Fruit fly (Drosophila melanogaster) whole organism, embryonic: Measurements from ENCODE around the gene CG14036.

Experiments used
- Antp ChIP-seq: fragments of 200-800 bp; sonication (Bioruptor generic); optimal IDR thresholded peaks from 3 replicates; lab custom pipeline; 2016; ENCODE audit warnings: missing biosample characterization, missing genetic modification characterization
- Atf6 ChIP-seq: fragments of 200-800 bp; sonication (Bioruptor generic); IDR thresholded peaks from 2 replicates; pipeline ENCODE4 v1.3.6; 2022; ENCODE audit warnings: missing biosample characterization, missing genetic modification characterization
- B-H2 ChIP-seq: fragments of 200-800 bp; sonication (Bioruptor generic); optimal IDR thresholded peaks from 2 replicates; lab custom pipeline; 2018; ENCODE audit warnings: missing biosample characterization, mild to moderate bottlenecking, missing genetic modification characterization
- Bteb2 ChIP-seq: fragments of 200-800 bp; sonication (Bioruptor generic); optimal IDR thresholded peaks from 2 replicates; lab custom pipeline; 2016; ENCODE audit warnings: missing biosample characterization, missing genetic modification characterization
- CG11504 ChIP-seq: fragments of 200-800 bp; sonication (Bioruptor generic); optimal IDR thresholded peaks from 3 replicates; lab custom pipeline; 2019; ENCODE audit warnings: missing biosample characterization, mild to moderate bottlenecking, missing genetic modification characterization, moderate library complexity
- CG11560 ChIP-seq: fragments of 200-800 bp; sonication (Bioruptor generic); IDR thresholded peaks from 3 replicates; pipeline ENCODE4 v1.3.6; 2022; ENCODE audit warnings: missing biosample characterization, missing genetic modification characterization
- CG12104 ChIP-seq: fragments of 200-800 bp; sonication (Bioruptor generic); optimal IDR thresholded peaks from 3 replicates; lab custom pipeline; 2016; ENCODE audit warnings: missing biosample characterization, missing genetic modification characterization
- CG12236 ChIP-seq: fragments of 200-800 bp; sonication (Bioruptor generic); optimal IDR thresholded peaks from 2 replicates; lab custom pipeline; 2016; ENCODE audit warnings: missing biosample characterization, missing genetic modification characterization
- CG12299 ChIP-seq: fragments of 200-800 bp; sonication (Bioruptor generic); optimal IDR thresholded peaks from 2 replicates; lab custom pipeline; 2018; ENCODE audit warnings: missing biosample characterization, mild to moderate bottlenecking, missing genetic modification characterization
- CG12769 ChIP-seq: fragments of 200-800 bp; sonication (Bioruptor generic); optimal IDR thresholded peaks from 2 replicates; lab custom pipeline; 2019; ENCODE audit warnings: missing biosample characterization, mild to moderate bottlenecking, missing genetic modification characterization, moderate library complexity
- CG13123 ChIP-seq: fragments of 200-800 bp; sonication (Bioruptor generic); optimal IDR thresholded peaks from 2 replicates; lab custom pipeline; 2016; ENCODE audit warnings: missing biosample characterization, missing genetic modification characterization
- CG14667 ChIP-seq: fragments of 200-800 bp; sonication (Bioruptor generic); IDR thresholded peaks from 2 replicates; pipeline ENCODE4 v1.3.6; 2022; ENCODE audit warnings: missing biosample characterization, missing genetic modification characterization
- CG15011 ChIP-seq: fragments of 200-800 bp; sonication (Bioruptor generic); optimal IDR thresholded peaks from 3 replicates; lab custom pipeline; 2018; ENCODE audit warnings: missing biosample characterization, mild to moderate bottlenecking, missing genetic modification characterization
- CG15073 ChIP-seq: fragments of 200-800 bp; sonication (Bioruptor generic); optimal IDR thresholded peaks from 2 replicates; lab custom pipeline; 2016; ENCODE audit warnings: missing biosample characterization, missing genetic modification characterization
- CG15514 ChIP-seq: fragments of 200-800 bp; sonication (Bioruptor generic); optimal IDR thresholded peaks from 3 replicates; lab custom pipeline; 2017; ENCODE audit warnings: missing biosample characterization, missing genetic modification characterization, mild to moderate bottlenecking, moderate library complexity, missing genetic modification reagents
- CG17359 ChIP-seq: fragments of 200-800 bp; sonication (Bioruptor generic); optimal IDR thresholded peaks from 3 replicates; lab custom pipeline; 2018; ENCODE audit warnings: missing biosample characterization, mild to moderate bottlenecking, missing genetic modification characterization, moderate library complexity
- CG17361 ChIP-seq: fragments of 200-800 bp; sonication (Bioruptor generic); IDR thresholded peaks from 3 replicates; pipeline ENCODE4 v1.3.6; 2022; ENCODE audit warnings: missing biosample characterization, missing genetic modification characterization
- CG17385 ChIP-seq: fragments of 200-800 bp; sonication (Bioruptor generic); optimal IDR thresholded peaks from 3 replicates; lab custom pipeline; 2018; ENCODE audit warnings: missing biosample characterization, mild to moderate bottlenecking, missing genetic modification characterization
- CG17612 ChIP-seq: fragments of 200-800 bp; sonication (Bioruptor generic); IDR thresholded peaks from 2 replicates; pipeline ENCODE4 v1.3.6; 2022; ENCODE audit warnings: missing biosample characterization, missing genetic modification characterization
- CG34376 ChIP-seq: fragments of 200-800 bp; sonication (Bioruptor generic); optimal IDR thresholded peaks from 2 replicates; lab custom pipeline; 2018; ENCODE audit warnings: missing biosample characterization, mild to moderate bottlenecking, missing genetic modification characterization
- CG4282 ChIP-seq: fragments of 200-800 bp; sonication (Bioruptor generic); optimal IDR thresholded peaks from 2 replicates; lab custom pipeline; 2016; ENCODE audit warnings: missing biosample characterization, missing genetic modification characterization
- CG43689 ChIP-seq: fragments of 200-800 bp; sonication (Bioruptor generic); IDR thresholded peaks from 2 replicates; pipeline ENCODE4 v1.3.6; 2022; ENCODE audit warnings: missing biosample characterization, missing genetic modification characterization
- CG4424 ChIP-seq: fragments of 200-800 bp; sonication (Bioruptor generic); optimal IDR thresholded peaks from 3 replicates; lab custom pipeline; 2016; ENCODE audit warnings: missing biosample characterization, missing genetic modification characterization
- CG4730 ChIP-seq: fragments of 200-800 bp; sonication (Bioruptor generic); IDR thresholded peaks from 2 replicates; pipeline ENCODE4 v1.3.6; 2022; ENCODE audit warnings: missing biosample characterization, missing genetic modification characterization
- CG6272 ChIP-seq: fragments of 200-800 bp; sonication (Bioruptor generic); IDR thresholded peaks from 2 replicates; pipeline ENCODE4 v1.3.6; 2022; ENCODE audit warnings: missing biosample characterization, missing genetic modification characterization
- CG6813 ChIP-seq: fragments of 200-800 bp; sonication (Bioruptor generic); optimal IDR thresholded peaks from 2 replicates; lab custom pipeline; 2017; ENCODE audit warnings: missing biosample characterization, missing genetic modification characterization, mild to moderate bottlenecking, moderate library complexity, missing genetic modification reagents
- CG7271 ChIP-seq: fragments of 200-800 bp; sonication (Bioruptor generic); optimal IDR thresholded peaks from 2 replicates; lab custom pipeline; 2018; ENCODE audit warnings: missing biosample characterization, mild to moderate bottlenecking, missing genetic modification characterization, moderate library complexity
- CG7357 ChIP-seq: fragments of 200-800 bp; sonication (Bioruptor generic); IDR thresholded peaks from 3 replicates; pipeline ENCODE4 v1.3.6; 2022; ENCODE audit warnings: missing biosample characterization, missing genetic modification characterization
- Dad ChIP-seq: fragments of 200-800 bp; sonication (Bioruptor generic); optimal IDR thresholded peaks from 3 replicates; lab custom pipeline; 2016; ENCODE audit warnings: missing biosample characterization, missing genetic modification characterization
- Drgx ChIP-seq: fragments of 200-800 bp; sonication (Bioruptor generic); IDR thresholded peaks from 2 replicates; pipeline ENCODE4 v1.3.6; 2022; ENCODE audit warnings: missing biosample characterization, missing genetic modification characterization
- HHEX ChIP-seq: fragments of 200-800 bp; sonication (Bioruptor generic); optimal IDR thresholded peaks from 3 replicates; lab custom pipeline; 2017; ENCODE audit warnings: missing biosample characterization, mild to moderate bottlenecking, missing genetic modification characterization, missing genetic modification reagents
- HLH54F ChIP-seq: fragments of 200-800 bp; sonication (Bioruptor generic); optimal IDR thresholded peaks from 3 replicates; lab custom pipeline; 2016; ENCODE audit warnings: missing biosample characterization, missing genetic modification characterization
- Hand ChIP-seq: fragments of 200-800 bp; sonication (Bioruptor generic); optimal IDR thresholded peaks from 2 replicates; lab custom pipeline; 2017; ENCODE audit warnings: mild to moderate bottlenecking, missing biosample characterization, missing genetic modification reagents, missing genetic modification characterization
- Kr ChIP-seq: fragments of 200-800 bp; sonication (Bioruptor generic); optimal IDR thresholded peaks from 2 replicates; lab custom pipeline; 2017; ENCODE audit warnings: missing biosample characterization, mild to moderate bottlenecking, missing genetic modification characterization
- Nf-YC ChIP-seq: fragments of 200-800 bp; optimal IDR thresholded peaks from 3 replicates; lab custom pipeline; 2019; ENCODE audit warnings: missing biosample characterization, mild to moderate bottlenecking, missing genetic modification characterization, moderate library complexity
- Sox100B ChIP-seq: fragments of 200-800 bp; sonication (Bioruptor generic); optimal IDR thresholded peaks from 3 replicates; lab custom pipeline; 2018; ENCODE audit warnings: missing biosample characterization, mild to moderate bottlenecking, missing genetic modification characterization
- Sox102F ChIP-seq: fragments of 200-800 bp; sonication (Bioruptor generic); optimal IDR thresholded peaks from 2 replicates; lab custom pipeline; 2018; ENCODE audit warnings: missing biosample characterization, mild to moderate bottlenecking, missing genetic modification characterization, moderate library complexity
- Ssrp ChIP-seq: fragments of 200-800 bp; sonication (Bioruptor generic); optimal IDR thresholded peaks from 2 replicates; lab custom pipeline; 2018; ENCODE audit warnings: missing biosample characterization, mild to moderate bottlenecking, missing genetic modification characterization, moderate library complexity
- az2 ChIP-seq: fragments of 200-800 bp; sonication (Bioruptor generic); optimal IDR thresholded peaks from 3 replicates; lab custom pipeline; 2016; ENCODE audit warnings: missing biosample characterization, missing genetic modification characterization
- dm ChIP-seq: fragments of 200-800 bp; sonication (Bioruptor generic); optimal IDR thresholded peaks from 3 replicates; lab custom pipeline; 2016; ENCODE audit warnings: missing biosample characterization, missing genetic modification characterization
- en ChIP-seq: fragments of 200-800 bp; sonication (Bioruptor generic); optimal IDR thresholded peaks from 2 replicates; lab custom pipeline; 2016; ENCODE audit warnings: missing biosample characterization, missing genetic modification characterization
- gcm2 ChIP-seq: fragments of 200-800 bp; sonication (Bioruptor generic); optimal IDR thresholded peaks from 2 replicates; lab custom pipeline; 2016; ENCODE audit warnings: missing biosample characterization, missing genetic modification characterization
- hkb ChIP-seq, 2 experiments: fragments of 200-800 bp in 1 of 2; fragments of >200 bp in 1 of 2; sonication (Bioruptor generic) in 1 of 2; IDR thresholded peaks in 1 of 2; optimal IDR thresholded peaks in 1 of 2; 2 replicates each; pipeline versions ENCODE4 v1.3.6 to Lab custom; 2017 to 2022; ENCODE audit warnings: missing biosample characterization in 1 of 2, missing genetic modification characterization in 1 of 2
- klu ChIP-seq: fragments of 200-800 bp; sonication (Bioruptor generic); IDR thresholded peaks from 2 replicates; pipeline ENCODE4 v1.3.6; 2022; ENCODE audit warnings: missing biosample characterization, missing genetic modification characterization
- onecut ChIP-seq: fragments of 200-800 bp; sonication (Bioruptor generic); IDR thresholded peaks from 2 replicates; pipeline ENCODE4 v1.3.6; 2022; ENCODE audit warnings: missing biosample characterization, missing genetic modification characterization
- peb ChIP-seq: fragments of 200-800 bp; sonication (Bioruptor generic); IDR thresholded peaks from 2 replicates; pipeline ENCODE4 v1.3.6; 2022; ENCODE audit warnings: missing biosample characterization, missing genetic modification characterization
- sens-2 ChIP-seq: fragments of 200-800 bp; sonication (Bioruptor generic); IDR thresholded peaks from 2 replicates; pipeline ENCODE4 v1.3.6; 2022; ENCODE audit warnings: missing biosample characterization, missing genetic modification characterization
- stc ChIP-seq: fragments of 200-800 bp; sonication (Bioruptor generic); IDR thresholded peaks from 2 replicates; pipeline ENCODE4 v1.3.6; 2022; ENCODE audit warnings: missing biosample characterization, missing genetic modification characterization
- stwl ChIP-seq: fragments of 200-800 bp; sonication (Bioruptor generic); optimal IDR thresholded peaks from 3 replicates; lab custom pipeline; 2018; ENCODE audit warnings: missing biosample characterization, mild to moderate bottlenecking, missing genetic modification characterization, moderate library complexity
- toy ChIP-seq: fragments of 200-800 bp; sonication (Bioruptor generic); IDR thresholded peaks from 2 replicates; pipeline ENCODE4 v1.3.6; 2022; ENCODE audit warnings: missing biosample characterization, missing genetic modification characterization
- vnd ChIP-seq: fragments of 200-800 bp; sonication (Bioruptor generic); IDR thresholded peaks from 3 replicates; pipeline ENCODE4 v1.3.6; 2022; ENCODE audit warnings: missing biosample characterization, missing genetic modification characterization; ENCODE audit not compliant: partially characterized antibody

The CG14036 gene

DNA sequence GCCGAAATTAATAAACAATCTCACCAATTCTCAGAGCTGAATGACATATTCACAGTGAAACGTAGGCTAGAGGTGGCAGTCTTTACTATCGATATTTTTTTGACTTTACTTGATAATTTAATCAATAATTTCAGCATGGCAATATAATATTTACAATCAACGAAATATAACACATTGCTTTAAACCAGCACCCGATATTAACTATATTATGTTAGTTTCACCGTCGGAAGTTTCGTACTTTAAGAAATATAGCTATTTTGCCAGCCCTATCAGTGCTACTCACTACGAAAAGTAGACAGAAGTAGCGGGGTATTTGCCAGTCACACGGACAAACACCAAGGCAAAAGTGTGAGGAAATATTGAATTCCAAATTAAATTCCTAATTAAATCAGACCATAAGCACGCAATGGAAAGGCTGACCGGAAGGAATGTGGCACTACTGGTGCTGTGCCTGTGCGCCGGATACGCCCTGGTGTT is 44.0 kb downstream of the CG14036 start, which contains the start of the genes CG31917, Tfb5 and SelT (continued):
- TF ChIP-seq CG15073 (GFP tag; lab: Kevin White, UChicago) (no peak), Bteb2 (GFP tag; lab: Kevin White, UChicago) (peak; percentile 36), CG4730 (GFP tag; lab: Robert Waterston, UW) (no peak), klu (GFP tag; lab: Robert Waterston, UW) (no peak), Atf6 (GFP tag; lab: Robert Waterston, UW) (peak; percentile 30; the same call in 1 of the 2 replicates), CG7271 (tag; lab: Kevin White, UChicago) (no peak), CG12299 (tag; lab: Kevin White, UChicago) (peak; percentile 59), CG17361 (no peak; the same call in 1 of the 3 replicates), vnd (GFP tag; lab: Robert Waterston, UW) (peak; percentile 69), CG11504 (tag; lab: Kevin White, UChicago) (peak; percentile 65), B-H2 (GFP tag; lab: Kevin White, UChicago) (peak; percentile 42), CG15514 (peak; percentile 60), Sox102F (peak; percentile 51), Dad (peak; percentile 65), CG34376 (GFP tag; lab: Kevin White, UChicago) (peak; percentile 3), stc (GFP tag; lab: Robert Waterston, UW) (no peak), dm (GFP tag; lab: Kevin White, UChicago) (peak; percentile 62), CG15011 (no peak), CG12104 (GFP tag; lab: Kevin White, UChicago) (peak; percentile 40), Drgx (GFP tag; lab: Robert Waterston, UW) (no peak), CG12236 (GFP tag; lab: Kevin White, UChicago) (no peak), stwl (peak; percentile 49), CG17385 (GFP tag; lab: Kevin White, UChicago) (peak; percentile 20), CG4282 (no peak), HHEX (GFP tag; lab: Kevin White, UChicago) (peak; percentile 25), Sox100B (GFP tag; lab: Kevin White, UChicago) (no peak), en (GFP tag; lab: Kevin White, UChicago) (no peak), CG43689 (GFP tag; lab: Robert Waterston, UW) (no peak), Nf-YC (tag; lab: Kevin White, UChicago) (no peak), gcm2 (GFP tag; lab: Kevin White, UChicago) (no peak), CG6813 (no peak), HLH54F (GFP tag; lab: Kevin White, UChicago) (peak; percentile 59), CG11560 (tag; lab: Robert Waterston, UW) (no peak), Ssrp (tag; lab: Kevin White, UChicago) (peak; percentile 45), az2 (GFP tag; lab: Kevin White, UChicago) (peak; percentile 36), CG14667 (GFP tag; lab: Robert Waterston, UW) (0 out of 2 replicates have a peak, but pooled peaks have one; percentile 12), CG7357 (GFP tag; lab: Robert Waterston, UW) (no peak), CG6272 (no peak), toy (no peak), CG12769 (no peak), sens-2 (no peak), Kr (GFP tag; lab: Kevin White, UChicago) (no peak), hkb (optimal IDR thresholded peaks at IDR 0.05; lab: Kevin White, UChicago) (no peak), hkb (GFP tag; IDR thresholded peaks at IDR 0.05; lab: Robert Waterston, UW) (0 out of 2 replicates have a peak, but pooled peaks have one; percentile 15), Hand (no peak), CG17359 (tag; lab: Kevin White, UChicago) (no peak), CG4424 (peak; percentile 52), peb (GFP tag; lab: Robert Waterston, UW) (no peak), CG13123 (GFP tag; lab: Kevin White, UChicago) (no peak), onecut (peak; percentile 57; the same call in 1 of the 2 replicates), Antp (GFP tag; lab: Kevin White, UChicago) (peak; percentile 55), CG17612 (GFP tag; lab: Robert Waterston, UW) (no peak)
